Worm (Caenorhabditis elegans) whole organism, L2 larva: ENCODE measurements around the gene erh-1.

ENCODE experiments used
- C34F6.9 ChIP-seq: fragments of 150-350 bp; optimal IDR thresholded peaks from 2 replicates; lab custom pipeline; 2014; ENCODE audit warnings: missing biosample characterization, missing genetic modification characterization
- F13H6.1 ChIP-seq: sonication (generic microtip); optimal IDR thresholded peaks from 2 replicates; lab custom pipeline; 2016; ENCODE audit warnings: missing genetic modification characterization, missing compliant biosample characterization
- R02D3.7 ChIP-seq: fragments of 150-350 bp; optimal IDR thresholded peaks from 2 replicates; lab custom pipeline; 2014; ENCODE audit warnings: missing biosample characterization, missing genetic modification characterization
- Y55F3AM.14 ChIP-seq: fragments of 200-800 bp; sonication (Bioruptor generic); optimal IDR thresholded peaks from 2 replicates; lab custom pipeline; 2018; ENCODE audit warnings: mild to moderate bottlenecking, missing genetic modification characterization, missing compliant biosample characterization
- ZK546.5 ChIP-seq: sonication (generic microtip); optimal IDR thresholded peaks from 2 replicates; lab custom pipeline; 2017; ENCODE audit warnings: missing biosample characterization, missing genetic modification characterization
- alr-1 ChIP-seq: fragments of 150-350 bp; optimal IDR thresholded peaks from 2 replicates; lab custom pipeline; 2014; ENCODE audit warnings: missing biosample characterization, missing genetic modification characterization
- aly-2 ChIP-seq: fragments of 150-350 bp; optimal IDR thresholded peaks from 2 replicates; lab custom pipeline; 2014; ENCODE audit warnings: missing biosample characterization, missing genetic modification characterization
- ama-1 ChIP-seq: fragments of 150-350 bp; optimal IDR thresholded peaks from 2 replicates; lab custom pipeline; 2018; ENCODE audit warnings: inconsistent platforms
- blmp-1 ChIP-seq: sonication (generic microtip); optimal IDR thresholded peaks from 2 replicates; lab custom pipeline; 2017; ENCODE audit warnings: missing genetic modification characterization, mild to moderate bottlenecking, missing compliant biosample characterization, antibody characterized with exemption, moderate library complexity; ENCODE audit not compliant: insufficient read depth
- ceh-16 ChIP-seq: fragments of 150-350 bp; optimal IDR thresholded peaks from 2 replicates; lab custom pipeline; 2014; ENCODE audit warnings: missing biosample characterization, missing genetic modification characterization
- ceh-82 ChIP-seq: fragments of 150-350 bp; optimal IDR thresholded peaks from 2 replicates; lab custom pipeline; 2014; ENCODE audit warnings: missing biosample characterization, missing genetic modification characterization
- crh-2 ChIP-seq: sonication (generic microtip); optimal IDR thresholded peaks from 2 replicates; lab custom pipeline; 2017; ENCODE audit warnings: missing biosample characterization, missing genetic modification characterization
- dmd-4 ChIP-seq: sonication (generic microtip); optimal IDR thresholded peaks from 2 replicates; lab custom pipeline; 2017; ENCODE audit warnings: missing biosample characterization, missing genetic modification characterization
- egl-27 ChIP-seq: sonication (generic microtip); optimal IDR thresholded peaks from 3 replicates; lab custom pipeline; 2017; ENCODE audit warnings: missing biosample characterization, missing genetic modification reagents, missing genetic modification characterization
- elt-1 ChIP-seq: fragments of 150-350 bp; optimal IDR thresholded peaks from 2 replicates; lab custom pipeline; 2014; ENCODE audit warnings: missing biosample characterization, missing genetic modification characterization
- elt-3 ChIP-seq: sonication (generic microtip); optimal IDR thresholded peaks from 2 replicates; lab custom pipeline; 2017; ENCODE audit warnings: missing biosample characterization, missing genetic modification characterization
- fos-1 ChIP-seq: fragments of 150-350 bp; optimal IDR thresholded peaks from 2 replicates; lab custom pipeline; 2014; ENCODE audit warnings: missing biosample characterization, missing genetic modification characterization
- gmeb-1 ChIP-seq: fragments of 150-350 bp; optimal IDR thresholded peaks from 2 replicates; lab custom pipeline; 2014; ENCODE audit warnings: missing biosample characterization, missing genetic modification characterization
- lin-11 ChIP-seq: fragments of 150-350 bp; sonication (generic microtip); optimal IDR thresholded peaks from 2 replicates; lab custom pipeline; 2014; ENCODE audit warnings: missing biosample characterization, missing genetic modification characterization, inconsistent platforms, mixed read lengths
- lin-13 ChIP-seq: fragments of 150-350 bp; optimal IDR thresholded peaks from 2 replicates; lab custom pipeline; 2014; ENCODE audit warnings: missing biosample characterization, missing genetic modification reagents, missing genetic modification characterization
- lin-39 ChIP-seq: fragments of 150-350 bp; optimal IDR thresholded peaks from 2 replicates; lab custom pipeline; 2014; ENCODE audit warnings: missing biosample characterization, missing genetic modification reagents, missing genetic modification characterization
- lsy-2 ChIP-seq, 2 experiments: fragments of 150-350 bp in 1 of 2; sonication (generic microtip) in 1 of 2; optimal IDR thresholded peaks; 2 replicates each; lab custom pipeline; 2014 to 2017; ENCODE audit warnings: missing biosample characterization in 2 of 2, missing genetic modification characterization in 2 of 2
- mab-5 ChIP-seq: fragments of 150-350 bp; optimal IDR thresholded peaks from 2 replicates; lab custom pipeline; 2014; ENCODE audit warnings: missing biosample characterization, missing genetic modification characterization
- mbf-1 ChIP-seq: sonication (generic microtip); optimal IDR thresholded peaks from 2 replicates; lab custom pipeline; 2017; ENCODE audit warnings: missing biosample characterization, missing genetic modification characterization
- mdl-1 ChIP-seq, 2 experiments: fragments of 150-350 bp in 1 of 2; sonication (generic microtip) in 1 of 2; optimal IDR thresholded peaks; 2 replicates each; lab custom pipeline; 2017; ENCODE audit warnings: missing biosample characterization in 2 of 2, missing genetic modification characterization in 2 of 2
- nhr-10 ChIP-seq: sonication (generic microtip); optimal IDR thresholded peaks from 2 replicates; lab custom pipeline; 2017; ENCODE audit warnings: missing biosample characterization, missing genetic modification characterization
- nhr-11 ChIP-seq: fragments of 150-350 bp; optimal IDR thresholded peaks from 2 replicates; lab custom pipeline; 2014; ENCODE audit warnings: missing biosample characterization, missing genetic modification characterization
- nhr-12 ChIP-seq: fragments of 150-350 bp; optimal IDR thresholded peaks from 2 replicates; lab custom pipeline; 2014; ENCODE audit warnings: missing biosample characterization, missing genetic modification characterization
- nhr-129 ChIP-seq: fragments of 150-350 bp; optimal IDR thresholded peaks from 2 replicates; lab custom pipeline; 2014; ENCODE audit warnings: missing biosample characterization, missing genetic modification characterization
- nhr-21 ChIP-seq: fragments of 150-350 bp; optimal IDR thresholded peaks from 2 replicates; lab custom pipeline; 2014; ENCODE audit warnings: missing biosample characterization, missing genetic modification characterization
- nhr-23 ChIP-seq: fragments of 150-350 bp; optimal IDR thresholded peaks from 2 replicates; lab custom pipeline; 2014; ENCODE audit warnings: missing biosample characterization, missing genetic modification reagents, missing genetic modification characterization
- nhr-237 ChIP-seq: fragments of 150-350 bp; optimal IDR thresholded peaks from 2 replicates; lab custom pipeline; 2014; ENCODE audit warnings: missing biosample characterization, missing genetic modification characterization
- nhr-25 ChIP-seq: fragments of 150-350 bp; sonication (generic microtip); optimal IDR thresholded peaks from 3 replicates; lab custom pipeline; 2014; ENCODE audit warnings: missing biosample characterization, missing genetic modification characterization
- nhr-6 ChIP-seq: fragments of 150-350 bp; optimal IDR thresholded peaks from 2 replicates; lab custom pipeline; 2014; ENCODE audit warnings: missing biosample characterization, missing genetic modification characterization
- nhr-77 ChIP-seq: fragments of 150-350 bp; optimal IDR thresholded peaks from 2 replicates; lab custom pipeline; 2014; ENCODE audit warnings: missing biosample characterization, missing genetic modification characterization
- peb-1 ChIP-seq: fragments of 150-350 bp; optimal IDR thresholded peaks from 2 replicates; lab custom pipeline; 2014; ENCODE audit warnings: missing biosample characterization, missing genetic modification characterization
- sem-4 ChIP-seq: fragments of 150-350 bp; optimal IDR thresholded peaks from 2 replicates; lab custom pipeline; 2014; ENCODE audit warnings: missing biosample characterization, missing genetic modification reagents, missing genetic modification characterization
- skn-1 ChIP-seq: sonication (generic microtip); optimal IDR thresholded peaks from 2 replicates; lab custom pipeline; 2017; ENCODE audit warnings: missing biosample characterization, missing genetic modification characterization
- sma-3 ChIP-seq: sonication (generic microtip); optimal IDR thresholded peaks from 2 replicates; lab custom pipeline; 2016; ENCODE audit warnings: missing genetic modification reagents, missing genetic modification characterization, missing compliant biosample characterization
- sma-9 ChIP-seq, 2 experiments: fragments of 150-350 bp in 1 of 2; sonication (generic microtip) in 1 of 2; optimal IDR thresholded peaks; 2 replicates each; lab custom pipeline; 2014 to 2016; ENCODE audit warnings: missing genetic modification characterization in 2 of 2, mild to moderate bottlenecking in 1 of 2, missing biosample characterization in 1 of 2, missing compliant biosample characterization in 1 of 2, missing genetic modification reagents in 1 of 2, moderate library complexity in 1 of 2
- snpc-4 ChIP-seq: fragments of 150-350 bp; optimal IDR thresholded peaks from 2 replicates; lab custom pipeline; 2014; ENCODE audit warnings: missing biosample characterization, missing genetic modification characterization
- unc-39 ChIP-seq: fragments of 150-350 bp; optimal IDR thresholded peaks from 2 replicates; lab custom pipeline; 2014; ENCODE audit warnings: missing biosample characterization, missing genetic modification characterization
- unc-55 ChIP-seq: fragments of 150-350 bp; sonication (generic microtip); optimal IDR thresholded peaks from 3 replicates; lab custom pipeline; 2014; ENCODE audit warnings: missing biosample characterization, missing genetic modification reagents, missing genetic modification characterization
- unc-62 ChIP-seq: fragments of 150-350 bp; optimal IDR thresholded peaks from 2 replicates; lab custom pipeline; 2014; ENCODE audit warnings: missing biosample characterization, missing genetic modification reagents, missing genetic modification characterization
- zag-1 ChIP-seq: fragments of 150-350 bp; optimal IDR thresholded peaks from 2 replicates; lab custom pipeline; 2014; ENCODE audit warnings: missing biosample characterization, missing genetic modification characterization
- ztf-1 ChIP-seq: fragments of 200-800 bp; sonication (Bioruptor generic); conservative IDR thresholded peaks from 2 replicates; pipeline ENCODE4 v1.3.6; 2022; ENCODE audit warnings: missing genetic modification characterization, missing compliant biosample characterization
- ztf-11 ChIP-seq: sonication (generic microtip); optimal IDR thresholded peaks from 2 replicates; lab custom pipeline; 2017; ENCODE audit warnings: missing biosample characterization, missing genetic modification characterization
- ztf-4 ChIP-seq: fragments of 150-350 bp; optimal IDR thresholded peaks from 2 replicates; lab custom pipeline; 2014; ENCODE audit warnings: missing biosample characterization, missing genetic modification characterization

erh-1 gene

DNA sequence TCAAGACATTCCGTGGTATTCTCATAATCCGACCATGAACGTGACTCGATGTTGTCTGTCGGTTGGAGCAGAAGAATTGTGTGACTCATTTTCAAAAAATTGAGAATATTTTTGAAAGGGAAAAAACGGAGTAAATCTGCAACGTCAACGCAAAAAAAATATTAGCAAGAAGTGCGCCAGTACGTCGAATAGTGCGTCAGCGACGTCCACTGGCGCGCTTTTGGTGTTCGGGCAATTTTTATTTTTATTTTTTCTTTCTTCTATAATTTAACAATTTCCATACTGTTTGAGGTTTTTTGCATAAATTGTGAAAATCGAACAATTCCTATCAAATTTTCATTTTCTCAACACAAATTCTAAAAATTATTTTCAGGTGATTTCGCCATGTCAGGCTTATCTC lies at the start of gene erh-1, which contains the start of gene lpd-9:
erh-1 (minus strand) TSS at position 204 of the 400 bp plus-strand sequence.
lpd-9 (plus strand) TSS at position 368 of the 400 bp plus-strand sequence.
- TF ChIP-seq egl-27 (tag; lab: Kevin White, UChicago) (peak; percentile 79), lin-13 (GFP tag; lab: Kevin White, UChicago) (peak; percentile 50), fos-1 (tag; lab: Kevin White, UChicago) (peak; percentile 29), nhr-25 (tag; lab: Kevin White, UChicago) (no peak), ztf-4 (tag; lab: Kevin White, UChicago) (no peak), dmd-4 (no peak), unc-62 (GFP tag; lab: Kevin White, UChicago) (no peak), sma-3 (GFP tag; lab: Kevin White, UChicago) (peak; percentile 65), crh-2 (tag; lab: Kevin White, UChicago) (peak; percentile 59), zag-1 (tag; lab: Kevin White, UChicago) (no peak), sem-4 (peak; percentile 25), C34F6.9 (tag; lab: Kevin White, UChicago) (peak; percentile 90), nhr-21 (tag; lab: Kevin White, UChicago) (peak; percentile 61), nhr-11 (tag; lab: Kevin White, UChicago) (no peak), mab-5 (tag; lab: Kevin White, UChicago) (peak; percentile 72), ztf-11 (tag; lab: Kevin White, UChicago) (no peak), sma-9 (GFP tag; optimal IDR thresholded peaks at IDR 0.05; lab: Kevin White, UChicago) (peak; percentile 85), sma-9 (tag; optimal IDR thresholded peaks at IDR 0.05; lab: Kevin White, UChicago) (no peak), nhr-23 (tag; lab: Kevin White, UChicago) (no peak), lin-39 (no peak), elt-1 (tag; lab: Kevin White, UChicago) (no peak), unc-55 (GFP tag; lab: Kevin White, UChicago) (peak; percentile 89), nhr-129 (tag; lab: Kevin White, UChicago) (peak; percentile 51), mbf-1 (tag; lab: Kevin White, UChicago) (no peak), blmp-1 (tag; lab: Kevin White, UChicago) (peak; percentile 17), alr-1 (tag; lab: Kevin White, UChicago) (no peak), nhr-6 (tag; lab: Kevin White, UChicago) (no peak), lin-11 (tag; lab: Kevin White, UChicago) (peak; percentile 56), snpc-4 (peak; percentile 49), aly-2 (tag; lab: Kevin White, UChicago) (no peak), skn-1 (tag; lab: Kevin White, UChicago) (no peak), ZK546.5 (no peak), R02D3.7 (peak; percentile 2), ceh-16 (tag; lab: Kevin White, UChicago) (no peak), lsy-2 (tag; optimal IDR thresholded peaks at IDR 0.05; lab: Kevin White, UChicago) (peak; percentile 81 to 86), nhr-12 (tag; lab: Kevin White, UChicago) (no peak), nhr-237 (tag; lab: Kevin White, UChicago) (no peak), unc-39 (tag; lab: Kevin White, UChicago) (no peak), nhr-77 (tag; lab: Kevin White, UChicago) (no peak), peb-1 (tag; lab: Kevin White, UChicago) (no peak), elt-3 (tag; lab: Kevin White, UChicago) (no peak), nhr-10 (tag; lab: Kevin White, UChicago) (peak; percentile 25), ztf-1 (no peak), Y55F3AM.14 (GFP tag; lab: Kevin White, UChicago) (no peak), ceh-82 (tag; lab: Kevin White, UChicago) (no peak), gmeb-1 (tag; lab: Kevin White, UChicago) (peak; percentile 85), mdl-1 (tag; optimal IDR thresholded peaks at IDR 0.05; lab: Kevin White, UChicago) (no peak), ama-1 (no peak), F13H6.1 (peak; percentile 79)
- TF ChIP-seq, all 48 proteins: peak for 20
